Fruit fly (Drosophila melanogaster): ENCODE results near the gene Oatp33Ea.

dm6 chr2L:12487823-12488222 is 42.1 kb upstream of the Oatp33Ea start:
- TF ChIP-seq CG30431 (GFP tag; optimal IDR thresholded peaks at IDR 0.05) (no peak), sr (GFP tag; IDR thresholded peaks at IDR 0.05) (no peak), CG10979 (tag; optimal IDR thresholded peaks at IDR 0.05) (no peak), sima (GFP tag; optimal IDR thresholded peaks at IDR 0.05) (no peak), slbo (GFP tag; IDR thresholded peaks at IDR 0.05) (no peak), Camta (GFP tag; optimal IDR thresholded peaks at IDR 0.05) (no peak), CG7271 (tag; optimal IDR thresholded peaks at IDR 0.05) (no peak), her (GFP tag; optimal IDR thresholded peaks at IDR 0.05) (no peak)
